Fruit fly (Drosophila melanogaster): Measurements from ENCODE around the gene asf1.

- TF ChIP-seq ttk (optimal IDR thresholded peaks at IDR 0.05) (no peak), h (optimal IDR thresholded peaks at IDR 0.05) (no peak), psq (optimal IDR thresholded peaks at IDR 0.05) (no peak)
These were observed 44.2 kb upstream of the asf1 start for dm6 chr3L:19574452-19574851.

Measured in Kc167 (cell line).